Worm (Caenorhabditis elegans): ENCODE data around the gene lips-3.

The lips-3 gene

DNA sequence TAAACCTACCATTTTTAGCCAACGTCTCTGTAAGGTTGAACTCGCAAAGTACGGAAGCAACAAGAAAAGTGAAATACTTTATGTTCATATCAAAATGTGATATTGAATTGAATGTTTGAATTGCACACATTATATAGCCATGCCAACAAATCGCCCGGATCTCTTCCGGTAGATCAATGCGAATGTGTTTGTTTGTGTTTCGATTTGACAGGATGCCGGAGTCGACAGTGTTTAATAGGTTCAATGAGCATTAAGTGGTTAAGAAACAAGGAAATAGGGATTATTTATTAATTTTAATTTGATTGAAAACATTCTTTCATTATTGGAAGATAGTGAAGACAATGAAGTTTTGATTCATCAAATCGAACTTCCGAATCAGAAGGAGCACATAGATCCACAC is 29.9 kb downstream of the lips-3 start, which contains the start of gene pqn-29:
TSS of gene pqn-29 (minus strand) at position 101 of the 400 bp plus-strand sequence.
- TF ChIP-seq ceh-36 (tag; optimal IDR thresholded peaks at IDR 0.05): no peak
- no peak for TF ChIP-seq F13C5.2 (tag; optimal IDR thresholded peaks at IDR 0.05)
- TF ChIP-seq scrt-1 (GFP tag; IDR thresholded peaks at IDR 0.05): no peak
- TF ChIP-seq sea-1 (GFP tag; conservative IDR thresholded peaks at IDR 0.05): no peak
- TF ChIP-seq hmbx-1 (tag; optimal IDR thresholded peaks at IDR 0.05): no peak
- TF ChIP-seq pes-1 (GFP tag; IDR thresholded peaks at IDR 0.05): no peak
- TF ChIP-seq hnd-1 (tag; optimal IDR thresholded peaks at IDR 0.05): no peak
- TF ChIP-seq hmg-4 (GFP tag; optimal IDR thresholded peaks at IDR 0.05): no peak
- TF ChIP-seq B0310.2 (tag; optimal IDR thresholded peaks at IDR 0.05): no peak
- TF ChIP-seq flt-1 (GFP tag; IDR thresholded peaks at IDR 0.05): no peak
- TF ChIP-seq ceh-13 (GFP tag; optimal IDR thresholded peaks at IDR 0.05): no peak
- TF ChIP-seq aly-1 (tag; optimal IDR thresholded peaks at IDR 0.05): no peak
- no peak for TF ChIP-seq tbx-37 (GFP tag; conservative IDR thresholded peaks at IDR 0.05)
- no peak for TF ChIP-seq ama-1 (optimal IDR thresholded peaks at IDR 0.05)
- TF ChIP-seq tra-4 (tag; optimal IDR thresholded peaks at IDR 0.05): no peak
- TF ChIP-seq ets-7 (tag; optimal IDR thresholded peaks at IDR 0.05): no peak
- no peak for TF ChIP-seq tbx-11 (GFP tag; IDR thresholded peaks at IDR 0.05)

DNA sequence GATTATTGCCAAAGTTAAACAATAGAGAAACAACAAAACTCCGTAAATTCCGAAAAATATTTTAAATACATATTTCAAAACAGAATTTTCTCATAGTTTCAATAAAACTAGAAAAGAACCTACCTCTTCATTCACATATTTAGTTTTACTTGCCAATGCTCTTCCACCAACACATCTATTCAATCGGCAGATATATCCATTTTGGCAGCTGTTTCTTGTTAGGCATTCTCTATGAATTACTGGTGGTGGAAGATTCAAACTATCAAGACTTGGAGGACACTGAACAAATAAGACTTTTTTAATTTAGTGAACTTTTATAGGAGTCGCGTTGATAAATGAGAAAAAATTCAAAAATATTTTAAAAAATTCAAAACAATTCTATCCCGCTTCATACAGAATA is 31.0 kb downstream of the lips-3 start:
- no peak for TF ChIP-seq tbx-37 (GFP tag; conservative IDR thresholded peaks at IDR 0.05)
- TF ChIP-seq hmg-4 (GFP tag; optimal IDR thresholded peaks at IDR 0.05): no peak
- TF ChIP-seq scrt-1 (GFP tag; IDR thresholded peaks at IDR 0.05): no peak
- no peak for TF ChIP-seq ceh-36 (tag; optimal IDR thresholded peaks at IDR 0.05)
- no peak for TF ChIP-seq tbx-11 (GFP tag; IDR thresholded peaks at IDR 0.05)
- TF ChIP-seq tra-4 (tag; optimal IDR thresholded peaks at IDR 0.05): no peak
- no peak for TF ChIP-seq pes-1 (GFP tag; IDR thresholded peaks at IDR 0.05)
- TF ChIP-seq aly-1 (tag; optimal IDR thresholded peaks at IDR 0.05): no peak
- no peak for TF ChIP-seq ama-1 (optimal IDR thresholded peaks at IDR 0.05)
- no peak for TF ChIP-seq F13C5.2 (tag; optimal IDR thresholded peaks at IDR 0.05)
- TF ChIP-seq ceh-13 (GFP tag; optimal IDR thresholded peaks at IDR 0.05): no peak
- no peak for TF ChIP-seq ets-7 (tag; optimal IDR thresholded peaks at IDR 0.05)
- TF ChIP-seq B0310.2 (tag; optimal IDR thresholded peaks at IDR 0.05): no peak
- TF ChIP-seq hnd-1 (tag; optimal IDR thresholded peaks at IDR 0.05): no peak
- TF ChIP-seq flt-1 (GFP tag; IDR thresholded peaks at IDR 0.05): no peak
- TF ChIP-seq hmbx-1 (tag; optimal IDR thresholded peaks at IDR 0.05): no peak
- no peak for TF ChIP-seq sea-1 (GFP tag; conservative IDR thresholded peaks at IDR 0.05)

DNA sequence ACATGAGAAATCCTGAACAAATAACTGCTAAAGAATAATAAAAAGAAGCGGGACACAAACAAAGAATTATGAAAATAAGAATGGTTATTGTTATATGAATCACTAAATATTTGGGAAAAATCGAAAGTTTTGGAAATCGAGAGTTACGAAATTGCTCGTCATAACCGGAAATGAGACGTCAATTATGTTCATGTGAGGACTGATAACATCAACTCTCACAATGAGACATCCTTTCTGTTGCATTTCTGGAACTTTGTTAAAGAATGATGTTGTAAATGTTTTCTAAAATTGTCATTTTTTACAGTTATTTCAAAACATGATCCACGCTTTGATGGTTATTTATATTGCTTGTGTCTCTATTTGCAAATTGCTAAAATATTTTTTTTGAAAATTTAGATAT is 31.6 kb downstream of the lips-3 start, which contains the start of gene T23F11.6:
TSS of gene T23F11.6 (minus strand) at position 45 of the 400 bp plus-strand sequence.
- TF ChIP-seq ceh-13 (GFP tag; optimal IDR thresholded peaks at IDR 0.05) (no peak), pes-1 (GFP tag; IDR thresholded peaks at IDR 0.05) (no peak), hnd-1 (tag; optimal IDR thresholded peaks at IDR 0.05) (no peak), hmg-4 (GFP tag; optimal IDR thresholded peaks at IDR 0.05) (no peak), sea-1 (GFP tag; conservative IDR thresholded peaks at IDR 0.05) (no peak), aly-1 (tag; optimal IDR thresholded peaks at IDR 0.05) (no peak), B0310.2 (tag; optimal IDR thresholded peaks at IDR 0.05) (no peak), ama-1 (optimal IDR thresholded peaks at IDR 0.05) (no peak), tra-4 (tag; optimal IDR thresholded peaks at IDR 0.05) (no peak), ets-7 (tag; optimal IDR thresholded peaks at IDR 0.05) (no peak), hmbx-1 (tag; optimal IDR thresholded peaks at IDR 0.05) (no peak)

DNA sequence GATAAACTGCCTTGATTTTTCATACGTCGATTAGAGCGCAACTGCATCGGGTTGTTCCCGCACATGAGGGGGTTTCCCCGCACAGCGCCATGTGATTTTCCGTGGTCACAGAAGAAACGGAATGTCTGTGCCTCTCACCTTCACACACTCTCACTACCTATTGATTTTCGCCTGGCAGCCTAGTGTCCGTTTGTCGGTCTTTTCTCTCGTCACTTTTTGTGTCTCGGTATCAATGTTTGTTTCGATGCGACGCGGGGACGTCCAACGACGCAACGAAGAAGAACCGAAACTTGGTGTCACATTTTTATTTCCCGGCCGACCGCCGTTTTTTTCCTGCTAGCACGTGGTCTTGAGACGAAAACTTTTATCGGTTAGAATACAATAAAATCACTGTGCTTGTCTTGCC is 33.0 kb downstream of the lips-3 start:
- no peak for TF ChIP-seq hmbx-1 (tag; optimal IDR thresholded peaks at IDR 0.05)
- no peak for TF ChIP-seq B0310.2 (tag; optimal IDR thresholded peaks at IDR 0.05)
- peak; percentile 57 for TF ChIP-seq hmg-4 (GFP tag; optimal IDR thresholded peaks at IDR 0.05)
- TF ChIP-seq scrt-1 (GFP tag; IDR thresholded peaks at IDR 0.05): no peak
- 0 out of 2 replicates have a peak, but pooled peaks have one; percentile 4 for TF ChIP-seq flt-1 (GFP tag; IDR thresholded peaks at IDR 0.05)
- TF ChIP-seq F13C5.2 (tag; optimal IDR thresholded peaks at IDR 0.05): peak; percentile 63
- TF ChIP-seq tbx-11 (GFP tag; IDR thresholded peaks at IDR 0.05): no peak
- TF ChIP-seq tra-4 (tag; optimal IDR thresholded peaks at IDR 0.05): no peak
- TF ChIP-seq hnd-1 (tag; optimal IDR thresholded peaks at IDR 0.05): no peak

DNA sequence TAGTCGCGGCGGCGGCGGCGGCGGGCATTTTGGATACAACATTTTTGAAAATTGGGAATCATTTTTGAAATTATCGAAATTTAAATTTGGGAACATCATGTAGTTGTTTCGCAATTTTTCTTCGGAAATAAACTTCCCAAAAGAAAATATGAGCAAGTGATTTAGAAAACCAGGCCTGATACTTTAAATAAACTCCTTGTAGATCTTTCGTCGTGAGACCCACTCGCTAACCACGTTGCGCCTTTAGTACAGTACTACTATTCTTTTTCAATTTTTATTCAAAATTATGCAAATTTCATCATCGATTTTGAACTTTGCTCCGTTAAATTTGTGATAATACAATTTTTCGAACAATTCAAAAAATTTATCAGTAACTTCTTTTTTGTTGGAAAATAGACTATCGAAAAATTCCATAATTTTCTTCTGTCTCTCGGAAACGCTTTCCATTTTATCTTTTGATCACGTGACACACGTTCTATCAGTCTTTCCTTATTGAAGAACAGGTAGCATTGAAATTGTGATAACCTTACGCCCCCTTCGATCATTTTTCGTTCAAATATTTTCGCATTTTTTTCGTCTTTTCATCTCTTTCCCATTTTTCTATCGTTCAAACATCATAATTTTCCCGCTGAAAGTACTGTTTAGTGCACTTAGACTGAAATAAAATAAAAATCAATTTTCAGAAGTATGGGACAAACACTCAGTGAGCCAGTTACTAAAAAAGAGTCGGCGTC is 33.6 kb downstream of the lips-3 start, which contains the start of gene ppm-2:
TSS of gene ppm-2 (plus strand) at position 684 of the 734 bp plus-strand sequence.
- TF ChIP-seq pes-1 (GFP tag; IDR thresholded peaks at IDR 0.05) (no peak), hnd-1 (tag; optimal IDR thresholded peaks at IDR 0.05) (no peak), scrt-1 (GFP tag; IDR thresholded peaks at IDR 0.05) (no peak), hmg-4 (GFP tag; optimal IDR thresholded peaks at IDR 0.05) (no peak), tbx-37 (GFP tag; conservative IDR thresholded peaks at IDR 0.05) (no peak), tra-4 (tag; optimal IDR thresholded peaks at IDR 0.05) (no peak), ceh-13 (GFP tag; optimal IDR thresholded peaks at IDR 0.05) (no peak), B0310.2 (tag; optimal IDR thresholded peaks at IDR 0.05) (no peak), ets-7 (tag; optimal IDR thresholded peaks at IDR 0.05) (no peak), sea-1 (GFP tag; conservative IDR thresholded peaks at IDR 0.05) (no peak), ceh-36 (tag; optimal IDR thresholded peaks at IDR 0.05) (no peak), hmbx-1 (tag; optimal IDR thresholded peaks at IDR 0.05) (no peak)

DNA sequence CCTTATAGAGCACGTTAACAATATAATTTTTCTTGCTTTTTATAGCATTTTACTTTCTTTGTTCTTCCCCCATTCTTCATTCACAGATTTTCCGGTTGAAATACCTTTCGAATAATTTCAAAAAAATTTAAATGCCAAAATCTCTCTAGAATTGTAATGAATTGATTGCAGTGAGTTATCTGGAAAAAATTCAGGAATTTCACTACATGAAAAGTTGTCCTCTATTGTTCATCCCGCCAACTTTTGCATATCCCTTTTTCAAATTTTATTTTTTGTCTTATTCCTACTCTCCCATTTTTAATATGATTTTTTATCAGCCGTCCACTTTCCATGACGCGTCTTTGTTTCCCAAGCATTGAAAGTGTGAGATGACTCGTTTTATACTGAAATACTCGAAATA is 37.0 kb downstream of the lips-3 start:
- no peak for TF ChIP-seq sea-1 (GFP tag; conservative IDR thresholded peaks at IDR 0.05)
- TF ChIP-seq tra-4 (tag; optimal IDR thresholded peaks at IDR 0.05): no peak
- no peak for TF ChIP-seq hmbx-1 (tag; optimal IDR thresholded peaks at IDR 0.05)
- no peak for TF ChIP-seq flt-1 (GFP tag; IDR thresholded peaks at IDR 0.05)
- TF ChIP-seq tbx-11 (GFP tag; IDR thresholded peaks at IDR 0.05): no peak

DNA sequence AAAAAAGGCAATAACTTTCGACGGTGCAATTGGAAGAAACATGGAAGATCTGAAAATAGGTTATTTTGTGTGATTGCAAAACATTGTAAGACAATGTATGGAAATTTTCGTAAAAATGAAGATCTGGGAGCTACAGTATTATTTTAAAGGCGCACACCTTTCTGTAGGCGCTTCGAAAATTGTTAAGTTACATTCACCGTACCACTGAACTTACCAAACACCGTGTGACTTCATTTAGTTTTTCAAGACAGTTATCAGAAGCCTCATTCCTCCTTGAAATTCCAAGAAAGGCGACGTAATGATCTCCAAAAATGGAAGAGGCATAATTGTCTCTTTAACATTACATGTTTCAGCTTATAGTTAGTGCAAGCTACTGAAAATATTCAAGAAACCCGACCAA is 37.6 kb downstream of the lips-3 start:
- TF ChIP-seq hmg-4 (GFP tag; optimal IDR thresholded peaks at IDR 0.05) (no peak), scrt-1 (GFP tag; IDR thresholded peaks at IDR 0.05) (no peak), ets-7 (tag; optimal IDR thresholded peaks at IDR 0.05) (no peak), flt-1 (GFP tag; IDR thresholded peaks at IDR 0.05) (no peak), aly-1 (tag; optimal IDR thresholded peaks at IDR 0.05) (no peak), ceh-36 (tag; optimal IDR thresholded peaks at IDR 0.05) (no peak), B0310.2 (tag; optimal IDR thresholded peaks at IDR 0.05) (no peak), hmbx-1 (tag; optimal IDR thresholded peaks at IDR 0.05) (no peak), tbx-37 (GFP tag; conservative IDR thresholded peaks at IDR 0.05) (no peak), F13C5.2 (tag; optimal IDR thresholded peaks at IDR 0.05) (no peak), ceh-13 (GFP tag; optimal IDR thresholded peaks at IDR 0.05) (no peak), ama-1 (optimal IDR thresholded peaks at IDR 0.05) (no peak), hnd-1 (tag; optimal IDR thresholded peaks at IDR 0.05) (no peak)
